Fruit fly (Drosophila melanogaster): ENCODE measurements around the gene Ugt316A1.

- TF ChIP-seq pan (optimal IDR thresholded peaks at IDR 0.05) (no peak), CG8478 (optimal IDR thresholded peaks at IDR 0.05) (no peak), Dll (optimal IDR thresholded peaks at IDR 0.05) (no peak)
Observed at dm6 chr3L:19087369-19088275, 25.0 kb upstream of the Ugt316A1 start.
